Worm (Caenorhabditis elegans): ENCODE measurements around the gene M199.135.
"Not testable (repeated sequence)": the region's sequence is repeated elsewhere in the genome, so short reads cannot be mapped to it uniquely, and the experiment has no call there.

DNA sequence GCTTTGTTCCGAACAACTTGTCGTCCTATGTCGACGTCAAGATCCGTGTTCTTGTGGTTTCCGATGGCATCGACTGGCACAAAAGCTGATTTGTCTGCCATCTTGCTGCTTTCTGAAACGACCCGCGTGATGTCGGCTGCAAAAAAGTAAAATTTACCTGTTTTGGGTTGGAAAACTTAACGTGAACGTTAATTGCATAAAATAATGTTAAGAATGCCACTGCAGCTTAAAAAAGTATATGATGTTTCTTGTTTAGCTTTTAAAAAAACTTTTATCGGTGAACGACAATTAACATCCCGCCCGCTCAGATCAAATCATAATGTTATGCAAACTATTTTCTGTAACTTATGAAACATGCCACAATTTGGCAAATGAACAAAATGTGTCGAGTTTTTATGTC is 19.5 kb downstream of the M199.135 start, which contains the start of gene M199.8:
- TF ChIP-seq ama-1 (optimal IDR thresholded peaks at IDR 0.05); pes-1 (GFP tag; IDR thresholded peaks at IDR 0.05); ceh-36 (tag; optimal IDR thresholded peaks at IDR 0.05); tra-4 (tag; optimal IDR thresholded peaks at IDR 0.05); F13C5.2 (tag; optimal IDR thresholded peaks at IDR 0.05); scrt-1 (GFP tag; IDR thresholded peaks at IDR 0.05); aly-1 (tag; optimal IDR thresholded peaks at IDR 0.05); flt-1 (GFP tag; IDR thresholded peaks at IDR 0.05); hnd-1 (tag; optimal IDR thresholded peaks at IDR 0.05); sea-1 (GFP tag; conservative IDR thresholded peaks at IDR 0.05); tbx-11 (GFP tag; IDR thresholded peaks at IDR 0.05); hmg-4 (GFP tag; optimal IDR thresholded peaks at IDR 0.05); tbx-37 (GFP tag; conservative IDR thresholded peaks at IDR 0.05); B0310.2 (tag; optimal IDR thresholded peaks at IDR 0.05): not testable (repeated sequence)

Measured in whole organism, early embryonic.